Worm (Caenorhabditis elegans): Measurements from ENCODE around the gene asd-1.

DNA sequence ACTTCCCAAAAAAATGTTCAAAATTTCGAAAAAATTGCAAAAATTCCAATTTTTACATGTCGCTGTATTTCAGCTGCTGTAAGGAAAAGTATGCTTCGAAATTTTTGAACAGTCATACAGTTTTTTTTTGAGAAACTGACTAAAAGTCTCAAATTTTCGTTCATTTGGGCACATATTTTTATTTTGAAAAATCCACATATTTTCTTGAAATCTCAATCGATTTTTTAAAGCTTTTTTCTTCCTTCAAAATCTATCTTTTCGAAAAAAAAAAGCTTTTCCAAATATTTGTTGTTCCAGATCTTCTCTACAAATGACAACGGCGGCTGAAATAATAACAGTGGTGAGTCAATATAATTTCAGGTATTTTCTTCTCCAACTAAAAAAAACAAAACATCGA lies at the start of gene asd-1:
- no peak for TF ChIP-seq unc-130 (GFP tag; optimal IDR thresholded peaks at IDR 0.05)
- TF ChIP-seq dmd-9 (GFP tag; IDR thresholded peaks at IDR 0.05), result no peak
- TF ChIP-seq mdl-1 (tag; optimal IDR thresholded peaks at IDR 0.05), result no peak
- TF ChIP-seq cey-2 (tag; optimal IDR thresholded peaks at IDR 0.05; ENCODE audit: borderline replicate concordance, insufficient read depth), result no peak
- no peak for TF ChIP-seq dmd-8 (GFP tag; IDR thresholded peaks at IDR 0.05)
- no peak for TF ChIP-seq lin-13 (GFP tag; optimal IDR thresholded peaks at IDR 0.05)
- no peak for TF ChIP-seq ceh-44 (GFP tag; IDR thresholded peaks at IDR 0.05)
- TF ChIP-seq lin-15B (tag; optimal IDR thresholded peaks at IDR 0.05), result no peak
- TF ChIP-seq pha-4 (GFP tag; IDR thresholded peaks at IDR 0.05), result no peak
- no peak for TF ChIP-seq pha-4 (tag; optimal IDR thresholded peaks at IDR 0.05)
- no peak for TF ChIP-seq lin-39 (tag; optimal IDR thresholded peaks at IDR 0.05)
- no peak for TF ChIP-seq nhr-77 (tag; optimal IDR thresholded peaks at IDR 0.05)
- TF ChIP-seq ces-1 (GFP tag; optimal IDR thresholded peaks at IDR 0.05), result no peak
- TF ChIP-seq mes-2 (tag; optimal IDR thresholded peaks at IDR 0.05; ENCODE audit: poor library complexity, severe bottlenecking), result no peak
